Fruit fly (Drosophila melanogaster) whole organism, embryonic: ENCODE data around the gene CG13838.

Experiments
- Atf-2 ChIP-seq: fragments of 200-800 bp; sonication (Bioruptor generic); optimal IDR thresholded peaks from 2 replicates; lab custom pipeline; 2016; ENCODE audit warnings: missing biosample characterization, missing genetic modification characterization
- CG8359 ChIP-seq: fragments of 200-800 bp; sonication (Bioruptor generic); optimal IDR thresholded peaks from 2 replicates; lab custom pipeline; 2017; ENCODE audit warnings: missing biosample characterization, mild to moderate bottlenecking, missing genetic modification characterization, borderline replicate concordance
- Dek ChIP-seq: fragments of 200-800 bp; sonication (Bioruptor generic); optimal IDR thresholded peaks from 3 replicates; lab custom pipeline; 2019; ENCODE audit warnings: missing biosample characterization, mild to moderate bottlenecking, missing genetic modification characterization, moderate library complexity
- Lim3 ChIP-seq: fragments of 200-800 bp; sonication (Bioruptor generic); IDR thresholded peaks from 2 replicates; pipeline ENCODE4 v1.3.6; 2022; ENCODE audit warnings: missing biosample characterization, missing genetic modification characterization
- chm ChIP-seq: fragments of 200-800 bp; sonication (Bioruptor generic); IDR thresholded peaks from 2 replicates; pipeline ENCODE4 v1.3.6; 2022; ENCODE audit warnings: missing biosample characterization, missing genetic modification characterization
- tll ChIP-seq, 2 experiments: fragments of 200-800 bp in 1 of 2; fragments of >200 bp in 1 of 2; sonication (Bioruptor generic) in 1 of 2; optimal IDR thresholded peaks; 2 replicates each; lab custom pipeline; 2017 to 2019; ENCODE audit warnings: missing biosample characterization in 2 of 2, missing genetic modification characterization in 2 of 2, mild to moderate bottlenecking in 1 of 2, moderate library complexity in 1 of 2

dm6 chr3R:23053135-23053730 is 11.2 kb downstream of the CG13838 start:
- TF ChIP-seq Dek (tag; lab: Kevin White, UChicago) (no peak), tll (GFP tag; optimal IDR thresholded peaks at IDR 0.05; lab: Kevin White, UChicago) (no peak), CG8359 (GFP tag; lab: Kevin White, UChicago) (no peak), chm (GFP tag; lab: Robert Waterston, UW) (no peak), Atf-2 (GFP tag; lab: Kevin White, UChicago) (no peak), Lim3 (GFP tag; lab: Robert Waterston, UW) (no peak)
